Fruit fly (Drosophila melanogaster): ENCODE measurements around the gene CG7903.

DNA sequence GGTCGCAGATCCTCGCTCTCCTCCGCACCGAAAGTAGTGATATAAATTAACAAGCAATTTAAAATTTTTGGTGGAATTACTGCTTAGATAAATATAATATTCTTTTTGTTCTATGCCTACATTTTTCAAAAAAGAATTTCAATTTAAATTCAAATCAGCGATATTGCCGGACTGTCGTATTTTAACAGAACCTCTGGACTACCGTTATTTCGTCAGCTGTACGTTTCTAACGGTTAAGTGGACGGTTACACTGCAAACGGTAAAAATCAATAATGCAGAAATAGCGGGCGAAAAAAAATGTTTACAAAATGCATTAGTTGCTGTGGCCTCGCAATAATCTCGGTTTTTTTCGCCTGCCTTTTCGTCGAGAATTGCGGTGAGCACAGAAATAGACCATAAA, 5.3 kb upstream of the CG7903 start, which contains the start of gene Tace:
- TF ChIP-seq cic (GFP tag; optimal IDR thresholded peaks at IDR 0.05): no peak
- no peak for TF ChIP-seq Clk (GFP tag; optimal IDR thresholded peaks at IDR 0.05)
- no peak for TF ChIP-seq kay (GFP tag; ENCODE audit: borderline replicate concordance)
- TF ChIP-seq CG5204 (GFP tag; optimal IDR thresholded peaks at IDR 0.05): no peak
- TF ChIP-seq cnc (optimal IDR thresholded peaks at IDR 0.05): no peak
- TF ChIP-seq CG1620 (GFP tag; optimal IDR thresholded peaks at IDR 0.05): no peak
- TF ChIP-seq bab1 (GFP tag; optimal IDR thresholded peaks at IDR 0.05): no peak
- no peak for TF ChIP-seq Hr96 (GFP tag; optimal IDR thresholded peaks at IDR 0.05)
- TF ChIP-seq CG33017 (tag; optimal IDR thresholded peaks at IDR 0.05): no peak
- TF ChIP-seq Mnt (GFP tag; optimal IDR thresholded peaks at IDR 0.05): no peak
- peak; percentile 9 for TF ChIP-seq ovo (GFP tag; optimal IDR thresholded peaks at IDR 0.05)
- no peak for TF ChIP-seq CG12768 (GFP tag; optimal IDR thresholded peaks at IDR 0.05)
